Fruit fly (Drosophila melanogaster) S2 (cell line): ENCODE measurements around the gene Nmdmc.

Source experiments
- CG8478 ChIP-seq: fragments of >200 bp; optimal IDR thresholded peaks from 2 replicates; lab custom pipeline; 2018
- CTCF ChIP-seq, 2 experiments: fragments of >200 bp; optimal IDR thresholded peaks; 2 replicates each; lab custom pipeline; 2018

- TF ChIP-seq CTCF (optimal IDR thresholded peaks at IDR 0.05; lab: Kevin White, UChicago) (no peak), CG8478 (no peak)
These were observed 38.6 kb downstream of the Nmdmc start for dm6 chr3R:9011708-9012107.
